Worm (Caenorhabditis elegans): ENCODE data around the gene srg-1.

ce11 chrIII:6268061-6268460 lies 9.9 kb upstream of the srg-1 start, which contains the start of gene srg-7:
- TF ChIP-seq nhr-77 (tag; optimal IDR thresholded peaks at IDR 0.05) (no peak), ztf-11 (tag; optimal IDR thresholded peaks at IDR 0.05) (no peak), lin-39 (tag; optimal IDR thresholded peaks at IDR 0.05) (no peak), ztf-4 (tag; optimal IDR thresholded peaks at IDR 0.05) (no peak), nhr-237 (tag; optimal IDR thresholded peaks at IDR 0.05) (no peak), elt-3 (tag; optimal IDR thresholded peaks at IDR 0.05) (no peak)
